Worm (Caenorhabditis elegans): Measurements from ENCODE around the gene B0244.17.

B0244.17 gene

DNA sequence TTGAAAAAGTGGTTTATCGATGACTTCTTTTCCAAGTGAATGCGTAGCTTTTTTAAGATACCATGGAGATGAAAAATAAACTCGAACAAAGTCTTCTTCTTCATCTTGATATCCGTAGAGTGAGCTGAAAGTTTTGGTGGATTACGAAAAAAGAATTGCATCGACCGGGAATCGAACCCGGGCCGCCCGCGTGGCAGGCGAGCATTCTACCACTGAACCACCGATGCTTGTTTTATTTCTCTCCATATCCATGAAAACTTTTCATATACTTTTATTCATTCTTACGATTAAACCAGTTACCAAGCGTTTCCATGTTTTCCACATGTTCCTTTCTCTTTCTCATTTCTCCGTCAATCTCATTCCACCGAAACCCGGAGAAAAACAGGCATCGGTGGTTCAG, 49.1 kb downstream of the B0244.17 start:
- TF ChIP-seq snpc-4 (tag; optimal IDR thresholded peaks at IDR 0.05), result no peak
- TF ChIP-seq zip-8 (tag; optimal IDR thresholded peaks at IDR 0.05), result no peak
- no peak for TF ChIP-seq elt-1 (tag; optimal IDR thresholded peaks at IDR 0.05; ENCODE audit: borderline replicate concordance, insufficient read depth)

Measured in whole organism, mixed stage, embryonic.